Worm (Caenorhabditis elegans) whole organism, late embryonic: ENCODE results near the gene nhr-249.

Source experiments
- C38D4.7 ChIP-seq: fragments of 200-800 bp; sonication (Bioruptor generic); optimal IDR thresholded peaks from 2 replicates; lab custom pipeline; 2018; ENCODE audit warnings: mild to moderate bottlenecking, missing genetic modification characterization, moderate library complexity, missing compliant biosample characterization
- K09A11.1 ChIP-seq: sonication (generic microtip); optimal IDR thresholded peaks from 2 replicates; lab custom pipeline; 2017; ENCODE audit warnings: antibody characterized with exemption, mild to moderate bottlenecking, missing genetic modification characterization, missing compliant biosample characterization; ENCODE audit not compliant: insufficient read depth
- T23F11.4 ChIP-seq: fragments of 200-800 bp; sonication (Bioruptor generic); optimal IDR thresholded peaks from 2 replicates; lab custom pipeline; 2018; ENCODE audit warnings: mild to moderate bottlenecking, missing genetic modification characterization, missing compliant biosample characterization
- ceh-14 ChIP-seq: sonication (generic microtip); optimal IDR thresholded peaks from 2 replicates; lab custom pipeline; 2016; ENCODE audit warnings: missing genotype, missing genetic modification characterization, missing compliant biosample characterization
- ceh-19 ChIP-seq: fragments of 200-800 bp; sonication (Bioruptor generic); optimal IDR thresholded peaks from 2 replicates; lab custom pipeline; 2018; ENCODE audit warnings: mild to moderate bottlenecking, missing genetic modification characterization, missing compliant biosample characterization
- ceh-2 ChIP-seq: sonication (generic microtip); optimal IDR thresholded peaks from 2 replicates; lab custom pipeline; 2016; ENCODE audit warnings: missing genotype, missing genetic modification characterization, missing compliant biosample characterization
- ceh-22 ChIP-seq: sonication (generic microtip); optimal IDR thresholded peaks from 2 replicates; lab custom pipeline; 2017; ENCODE audit warnings: missing biosample characterization, missing genetic modification characterization
- ceh-24 ChIP-seq: sonication (generic microtip); optimal IDR thresholded peaks from 2 replicates; lab custom pipeline; 2016; ENCODE audit warnings: mild to moderate bottlenecking, missing genetic modification characterization, missing compliant biosample characterization
- ceh-45 ChIP-seq: fragments of 200-800 bp; sonication (Bioruptor generic); IDR thresholded peaks from 2 replicates; pipeline ENCODE4 v1.3.6; 2022; ENCODE audit warnings: missing genetic modification reagents, missing genetic modification characterization, missing compliant biosample characterization
- ceh-48 ChIP-seq: sonication (generic microtip); optimal IDR thresholded peaks from 2 replicates; lab custom pipeline; 2016; ENCODE audit warnings: missing genetic modification characterization, inconsistent platforms, missing compliant biosample characterization
- dmd-4 ChIP-seq: sonication (generic microtip); optimal IDR thresholded peaks from 2 replicates; lab custom pipeline; 2016; ENCODE audit warnings: borderline replicate concordance, missing genetic modification characterization, missing compliant biosample characterization
- dve-1 ChIP-seq: sonication (generic microtip); optimal IDR thresholded peaks from 2 replicates; lab custom pipeline; 2017; ENCODE audit warnings: antibody characterized with exemption, mild to moderate bottlenecking, missing genetic modification characterization, missing compliant biosample characterization
- elt-2 ChIP-seq: sonication (generic microtip); optimal IDR thresholded peaks from 2 replicates; lab custom pipeline; 2016; ENCODE audit warnings: missing genetic modification reagents, missing genetic modification characterization, missing compliant biosample characterization
- ets-4 ChIP-seq: sonication (generic microtip); optimal IDR thresholded peaks from 2 replicates; lab custom pipeline; 2016; ENCODE audit warnings: missing genetic modification characterization, missing compliant biosample characterization
- eyg-1 ChIP-seq: sonication (generic microtip); optimal IDR thresholded peaks from 2 replicates; lab custom pipeline; 2016; ENCODE audit warnings: missing genotype, missing genetic modification characterization, missing compliant biosample characterization
- fax-1 ChIP-seq: sonication (generic microtip); optimal IDR thresholded peaks from 2 replicates; lab custom pipeline; 2016; ENCODE audit warnings: missing genotype, missing genetic modification characterization, missing compliant biosample characterization
- fkh-6 ChIP-seq: sonication (generic microtip); optimal IDR thresholded peaks from 2 replicates; lab custom pipeline; 2016; ENCODE audit warnings: missing genetic modification characterization, missing compliant biosample characterization
- gmeb-2 ChIP-seq: sonication (generic microtip); optimal IDR thresholded peaks from 2 replicates; lab custom pipeline; 2016; ENCODE audit warnings: missing genetic modification characterization, inconsistent platforms, missing compliant biosample characterization
- hlh-13 ChIP-seq: fragments of 200-800 bp; sonication (Bioruptor generic); optimal IDR thresholded peaks from 2 replicates; lab custom pipeline; 2018; ENCODE audit warnings: mild to moderate bottlenecking, missing genetic modification characterization, missing compliant biosample characterization
- hlh-30 ChIP-seq: sonication (generic microtip); optimal IDR thresholded peaks from 2 replicates; lab custom pipeline; 2017; ENCODE audit warnings: antibody characterized with exemption, missing genetic modification characterization, missing compliant biosample characterization; ENCODE audit not compliant: insufficient read depth
- hlh-6 ChIP-seq: sonication (generic microtip); optimal IDR thresholded peaks from 2 replicates; lab custom pipeline; 2016; ENCODE audit warnings: missing genotype, missing genetic modification characterization, missing compliant biosample characterization
- lim-6 ChIP-seq: sonication (generic microtip); optimal IDR thresholded peaks from 2 replicates; lab custom pipeline; 2016; ENCODE audit warnings: missing genetic modification characterization, missing compliant biosample characterization
- lin-11 ChIP-seq: fragments of 200-800 bp; sonication (Bioruptor generic); optimal IDR thresholded peaks from 2 replicates; lab custom pipeline; 2018; ENCODE audit warnings: mild to moderate bottlenecking, missing genetic modification characterization, missing compliant biosample characterization
- nhr-11 ChIP-seq: fragments of 150-350 bp; optimal IDR thresholded peaks from 2 replicates; lab custom pipeline; 2014; ENCODE audit warnings: missing biosample characterization, missing genetic modification characterization
- nhr-232 ChIP-seq: sonication (generic microtip); optimal IDR thresholded peaks from 2 replicates; lab custom pipeline; 2016; ENCODE audit warnings: missing genetic modification characterization, missing compliant biosample characterization
- npax-4 ChIP-seq: sonication (generic microtip); optimal IDR thresholded peaks from 2 replicates; lab custom pipeline; 2016; ENCODE audit warnings: missing genetic modification characterization, missing compliant biosample characterization
- odd-2 ChIP-seq: sonication (generic microtip); optimal IDR thresholded peaks from 2 replicates; lab custom pipeline; 2017; ENCODE audit warnings: antibody characterized with exemption, mild to moderate bottlenecking, missing genetic modification characterization, missing compliant biosample characterization
- pat-9 ChIP-seq: fragments of 200-800 bp; sonication (Bioruptor generic); optimal IDR thresholded peaks from 2 replicates; lab custom pipeline; 2018; ENCODE audit warnings: mild to moderate bottlenecking, missing genetic modification characterization, moderate library complexity, missing compliant biosample characterization
- pax-1 ChIP-seq: fragments of 150-350 bp; optimal IDR thresholded peaks from 2 replicates; lab custom pipeline; 2014; ENCODE audit warnings: missing biosample characterization, missing genetic modification characterization
- pha-2 ChIP-seq: sonication (generic microtip); optimal IDR thresholded peaks from 2 replicates; lab custom pipeline; 2017; ENCODE audit warnings: mild to moderate bottlenecking, missing genetic modification characterization, missing compliant biosample characterization
- pros-1 ChIP-seq: fragments of 150-350 bp; optimal IDR thresholded peaks from 2 replicates; lab custom pipeline; 2014; ENCODE audit warnings: missing biosample characterization, missing genetic modification reagents, missing genetic modification characterization
- sdc-2 ChIP-seq: sonication (generic microtip); optimal IDR thresholded peaks from 2 replicates; lab custom pipeline; 2016; ENCODE audit warnings: missing genotype, missing genetic modification characterization, missing compliant biosample characterization
- syd-9 ChIP-seq: sonication (generic microtip); optimal IDR thresholded peaks from 2 replicates; lab custom pipeline; 2016; ENCODE audit warnings: mild to moderate bottlenecking, missing genetic modification characterization, moderate library complexity, missing compliant biosample characterization
- tbx-2 ChIP-seq: sonication (generic microtip); optimal IDR thresholded peaks from 2 replicates; lab custom pipeline; 2016; ENCODE audit warnings: missing genetic modification characterization, missing compliant biosample characterization
- unc-3 ChIP-seq, 2 experiments: fragments of 200-800 bp in 1 of 2; sonication (Bioruptor generic) in 1 of 2; sonication (generic microtip) in 1 of 2; conservative IDR thresholded peaks in 1 of 2; optimal IDR thresholded peaks in 1 of 2; 2 replicates each; pipeline versions ENCODE4 v1.3.6 to Lab custom; 2016 to 2022; ENCODE audit warnings: missing compliant biosample characterization in 2 of 2, missing genetic modification characterization in 2 of 2, missing genetic modification reagents in 1 of 2
- unc-55 ChIP-seq: sonication (generic microtip); optimal IDR thresholded peaks from 2 replicates; lab custom pipeline; 2017; ENCODE audit warnings: missing biosample characterization, missing genetic modification reagents, missing genetic modification characterization
- zip-5 ChIP-seq: sonication (generic microtip); optimal IDR thresholded peaks from 2 replicates; lab custom pipeline; 2016; ENCODE audit warnings: missing genetic modification characterization, missing compliant biosample characterization
- ztf-16 ChIP-seq: sonication (generic microtip); optimal IDR thresholded peaks from 2 replicates; lab custom pipeline; 2017; ENCODE audit warnings: missing genetic modification characterization, missing compliant biosample characterization

nhr-249 gene

DNA sequence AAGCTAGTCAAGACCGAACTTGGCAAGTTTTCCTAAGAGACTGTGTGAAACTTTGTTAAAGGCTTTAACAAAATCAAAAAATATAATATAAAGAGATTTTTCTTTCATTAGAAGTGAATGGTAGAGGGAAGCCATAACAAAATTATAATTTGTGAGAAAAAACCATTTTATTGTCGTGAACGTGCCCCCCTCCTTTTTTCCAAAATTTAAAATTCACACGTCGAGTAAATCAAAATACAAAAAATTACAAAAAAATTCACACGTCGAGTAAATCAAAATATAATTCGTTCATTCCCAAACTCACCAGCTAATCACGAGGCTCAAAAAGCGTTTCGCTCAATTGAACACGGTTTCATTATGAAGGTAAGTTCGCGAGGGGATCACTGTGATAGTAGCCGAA, 37.2 kb upstream of the nhr-249 start, which contains the start of gene C25A8.2:
Gene C25A8.2 (plus strand): TSS at position 301 of the 400 bp plus-strand sequence.
- TF ChIP-seq hlh-6 (no peak), gmeb-2 (tag; lab: Kevin White, UChicago) (no peak), ceh-19 (GFP tag; lab: Kevin White, UChicago) (no peak), sdc-2 (no peak), eyg-1 (tag; lab: Kevin White, UChicago) (no peak), npax-4 (tag; lab: Kevin White, UChicago) (no peak), unc-3 (GFP tag; conservative IDR thresholded peaks at IDR 0.05; lab: Robert Waterston, UW) (no peak), unc-3 (tag; optimal IDR thresholded peaks at IDR 0.05; lab: Kevin White, UChicago) (no peak), fkh-6 (no peak), odd-2 (tag; lab: Kevin White, UChicago) (no peak), ceh-45 (GFP tag; lab: Robert Waterston, UW) (no peak), T23F11.4 (GFP tag; lab: Kevin White, UChicago) (no peak), ceh-48 (tag; lab: Kevin White, UChicago) (no peak), zip-5 (tag; lab: Kevin White, UChicago) (no peak), K09A11.1 (tag; lab: Kevin White, UChicago) (no peak)

DNA sequence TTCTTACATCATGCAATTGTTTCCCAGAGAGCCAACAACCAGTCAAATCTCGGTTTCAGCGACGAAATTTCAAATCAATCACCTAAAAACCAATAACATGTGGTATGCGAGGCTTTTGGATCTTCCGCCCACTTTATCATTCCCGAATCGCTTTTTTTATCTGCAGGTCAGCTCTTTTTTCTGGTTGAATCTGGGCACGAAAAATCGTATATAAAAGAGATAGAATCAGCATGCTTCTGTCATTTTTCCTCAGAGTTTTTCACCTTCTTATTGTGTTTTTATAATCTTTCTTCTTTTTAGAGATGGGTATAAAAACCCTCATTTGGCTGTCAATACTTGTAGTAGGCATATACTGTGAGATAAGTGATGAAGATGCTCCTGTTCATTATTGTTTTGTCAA, 31.0 kb upstream of the nhr-249 start, which contains the start of gene cht-3:
Gene cht-3 (plus strand): TSS at position 301 of the 400 bp plus-strand sequence.
- TF ChIP-seq elt-2 (tag; lab: Kevin White, UChicago): no peak
- TF ChIP-seq lim-6 (tag; lab: Kevin White, UChicago): no peak
- no peak for TF ChIP-seq ceh-14 (tag; lab: Kevin White, UChicago)
- TF ChIP-seq zip-5 (tag; lab: Kevin White, UChicago): no peak
- TF ChIP-seq dve-1: no peak
- TF ChIP-seq dmd-4: no peak
- TF ChIP-seq ceh-2 (tag; lab: Kevin White, UChicago): no peak
- no peak for TF ChIP-seq nhr-11
- no peak for TF ChIP-seq fkh-6
- no peak for TF ChIP-seq pros-1 (tag; lab: Kevin White, UChicago)
- TF ChIP-seq C38D4.7 (GFP tag; lab: Kevin White, UChicago): no peak
- TF ChIP-seq hlh-13 (GFP tag; lab: Kevin White, UChicago): no peak
- no peak for TF ChIP-seq tbx-2 (tag; lab: Kevin White, UChicago)
- no peak for TF ChIP-seq ets-4 (tag; lab: Kevin White, UChicago)
- no peak for TF ChIP-seq ceh-45 (GFP tag; lab: Robert Waterston, UW)
- no peak for TF ChIP-seq pax-1 (tag; lab: Kevin White, UChicago)
- TF ChIP-seq, all 69 proteins: peak for 0

DNA sequence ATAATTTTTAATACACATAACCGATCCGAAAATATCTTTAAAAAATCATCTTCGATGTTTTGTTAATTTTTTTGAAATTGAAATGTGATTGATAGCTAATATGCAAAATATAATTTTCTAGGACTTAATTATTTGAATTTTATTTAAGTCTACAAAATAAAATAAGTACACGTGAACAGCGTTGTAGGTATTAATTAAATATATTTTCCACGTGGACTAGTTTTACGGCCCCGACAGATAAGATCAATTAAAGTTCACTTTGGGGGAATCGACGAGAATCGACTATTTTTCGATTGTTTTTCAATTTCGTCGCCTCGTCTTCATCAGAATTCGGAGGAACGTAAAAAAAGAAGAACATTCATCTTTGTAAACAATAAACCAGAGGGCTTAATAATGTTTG, 26.9 kb upstream of the nhr-249 start, which contains the start of gene C25A8.5:
Gene C25A8.5 (plus strand): TSS at position 301 of the 400 bp plus-strand sequence.
- TF ChIP-seq C38D4.7 (GFP tag; lab: Kevin White, UChicago) (no peak), odd-2 (tag; lab: Kevin White, UChicago) (no peak), pat-9 (tag; lab: Kevin White, UChicago) (no peak), hlh-30 (tag; lab: Kevin White, UChicago) (no peak), hlh-6 (no peak), lin-11 (no peak), syd-9 (no peak), K09A11.1 (tag; lab: Kevin White, UChicago) (no peak), ceh-22 (no peak), fax-1 (tag; lab: Kevin White, UChicago) (no peak), pha-2 (no peak), ztf-16 (tag; lab: Kevin White, UChicago) (no peak), eyg-1 (tag; lab: Kevin White, UChicago) (no peak), unc-55 (no peak), dve-1 (no peak), nhr-232 (tag; lab: Kevin White, UChicago) (no peak), zip-5 (tag; lab: Kevin White, UChicago) (no peak), fkh-6 (no peak), ceh-24 (tag; lab: Kevin White, UChicago) (no peak), pros-1 (tag; lab: Kevin White, UChicago) (no peak)
- TF ChIP-seq, all 69 proteins: peak for 0
